Fruit fly (Drosophila melanogaster): ENCODE data around the gene CG8042.

DNA sequence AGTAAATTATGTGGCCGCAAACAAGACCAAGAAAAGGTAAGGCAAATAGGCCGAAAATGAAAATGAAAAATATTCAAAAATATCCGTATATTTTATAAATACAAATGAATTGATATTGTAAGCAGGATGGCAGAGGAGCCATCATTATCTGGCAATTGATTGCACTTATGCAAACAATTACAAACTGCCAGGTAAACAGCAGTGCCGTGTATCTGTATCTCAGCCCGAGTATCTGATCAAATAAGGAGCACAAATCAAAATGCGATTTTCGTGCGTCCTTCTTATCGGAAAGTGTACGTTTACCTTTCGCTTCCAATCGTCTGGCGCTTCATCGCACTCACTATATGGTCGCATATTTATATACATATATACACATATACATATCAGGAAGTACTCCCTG lies 31.7 kb downstream of the CG8042 start:
- TF ChIP-seq psq (optimal IDR thresholded peaks at IDR 0.05), result no peak
- TF ChIP-seq ttk (optimal IDR thresholded peaks at IDR 0.05), result no peak
